Worm (Caenorhabditis elegans) whole organism, midembryonic: Measurements from ENCODE around the gene Y43F4A.4.
"Not testable (repeated sequence)": the region's sequence is repeated elsewhere in the genome, so short reads cannot be mapped to it uniquely, and the experiment has no call there.

Source experiments
- T22C8.4 ChIP-seq: fragments of 200-800 bp; sonication (Bioruptor generic); IDR thresholded peaks from 2 replicates; pipeline ENCODE4 v1.3.6; 2022; ENCODE audit warnings: missing genetic modification characterization, missing compliant biosample characterization
- cog-1 ChIP-seq: sonication (generic microtip); optimal IDR thresholded peaks from 2 replicates; lab custom pipeline; 2016; ENCODE audit warnings: missing genetic modification characterization, missing compliant biosample characterization
- flt-1 ChIP-seq: fragments of 200-800 bp; sonication (Bioruptor generic); IDR thresholded peaks from 2 replicates; pipeline ENCODE4 v1.3.6; 2022; ENCODE audit warnings: missing genetic modification characterization, missing compliant biosample characterization
- klf-2 ChIP-seq: fragments of 200-800 bp; sonication (Bioruptor generic); conservative IDR thresholded peaks from 2 replicates; pipeline ENCODE4 v1.3.6; 2022; ENCODE audit warnings: missing genetic modification reagents, missing genetic modification characterization, missing compliant biosample characterization
- med-1 ChIP-seq: sonication (generic microtip); optimal IDR thresholded peaks from 2 replicates; lab custom pipeline; 2017; ENCODE audit warnings: missing genetic modification characterization, mild to moderate bottlenecking, missing compliant biosample characterization, antibody characterized with exemption, missing genetic modification reagents; ENCODE audit not compliant: insufficient read depth
- ref-1 ChIP-seq: fragments of 200-800 bp; sonication (Bioruptor generic); conservative IDR thresholded peaks from 2 replicates; pipeline ENCODE4 v1.3.6; 2022; ENCODE audit warnings: missing genetic modification reagents, missing genetic modification characterization, missing compliant biosample characterization
- tab-1 ChIP-seq: fragments of 200-800 bp; sonication (Bioruptor generic); IDR thresholded peaks from 2 replicates; pipeline ENCODE4 v1.3.6; 2022; ENCODE audit warnings: missing genetic modification characterization, missing compliant biosample characterization
- ztf-23 ChIP-seq: fragments of 200-800 bp; sonication (Bioruptor generic); IDR thresholded peaks from 2 replicates; pipeline ENCODE4 v1.3.6; 2022; ENCODE audit warnings: missing genetic modification reagents, missing genetic modification characterization, missing compliant biosample characterization
- ztf-29 ChIP-seq: fragments of 200-800 bp; sonication (Bioruptor generic); IDR thresholded peaks from 2 replicates; pipeline ENCODE4 v1.3.6; 2022; ENCODE audit warnings: missing genetic modification reagents, missing genetic modification characterization, missing compliant biosample characterization

Gene Y43F4A.4

DNA sequence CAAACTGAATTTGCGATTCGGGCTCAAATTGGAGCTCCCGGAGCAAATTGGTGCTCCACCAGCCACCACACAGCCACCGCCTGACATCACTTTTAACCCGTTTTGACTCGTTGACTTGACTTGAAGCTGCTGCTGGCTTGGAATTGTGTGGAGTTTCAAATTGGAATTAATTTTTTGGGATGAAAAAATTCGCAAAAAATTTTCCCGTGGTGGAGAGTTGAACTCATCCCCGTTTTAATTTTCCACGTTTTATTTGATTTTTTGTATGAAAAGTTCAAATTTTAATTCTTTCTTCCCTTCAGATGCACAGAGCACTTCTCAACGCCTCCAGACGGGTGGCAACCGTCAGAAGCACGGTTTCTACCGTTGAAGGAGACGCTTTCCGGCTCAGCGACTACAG lies at the start of gene Y43F4A.4:
TSS of gene Y43F4A.4 (plus strand) at position 301 of the 400 bp plus-strand sequence.
- TF ChIP-seq tab-1 (GFP tag; lab: Robert Waterston, UW); med-1 (GFP tag; lab: Kevin White, UChicago); ref-1 (GFP tag; lab: Robert Waterston, UW): not testable (repeated sequence)

DNA sequence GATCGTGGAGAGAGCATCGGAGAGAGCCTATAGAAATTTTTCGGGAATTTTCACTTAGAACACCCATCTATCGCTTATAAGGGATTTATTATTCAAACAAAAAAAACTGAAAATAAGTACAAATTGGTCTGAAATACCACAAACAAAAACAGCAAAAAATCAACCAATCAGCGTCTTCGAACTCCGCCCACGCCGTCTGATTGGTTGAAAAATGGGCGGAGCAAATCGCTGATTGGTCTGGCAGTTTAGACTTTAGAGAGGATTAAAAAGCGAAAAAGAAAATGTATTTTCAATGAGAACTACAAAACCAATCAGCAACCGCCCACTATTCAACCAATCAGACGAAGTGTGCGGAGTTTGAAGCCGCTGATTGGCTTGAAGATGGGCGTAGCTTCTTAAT lies 44.3 kb upstream of the Y43F4A.4 start:
- TF ChIP-seq ztf-23 (GFP tag; lab: Robert Waterston, UW) (no peak), klf-2 (GFP tag; lab: Robert Waterston, UW) (no peak), T22C8.4 (GFP tag; lab: Robert Waterston, UW) (no peak), ztf-29 (no peak), cog-1 (tag; lab: Kevin White, UChicago) (no peak), tab-1 (GFP tag; lab: Robert Waterston, UW) (no peak), flt-1 (GFP tag; lab: Robert Waterston, UW) (no peak), ref-1 (GFP tag; lab: Robert Waterston, UW) (no peak), med-1 (GFP tag; lab: Kevin White, UChicago) (no peak)

DNA sequence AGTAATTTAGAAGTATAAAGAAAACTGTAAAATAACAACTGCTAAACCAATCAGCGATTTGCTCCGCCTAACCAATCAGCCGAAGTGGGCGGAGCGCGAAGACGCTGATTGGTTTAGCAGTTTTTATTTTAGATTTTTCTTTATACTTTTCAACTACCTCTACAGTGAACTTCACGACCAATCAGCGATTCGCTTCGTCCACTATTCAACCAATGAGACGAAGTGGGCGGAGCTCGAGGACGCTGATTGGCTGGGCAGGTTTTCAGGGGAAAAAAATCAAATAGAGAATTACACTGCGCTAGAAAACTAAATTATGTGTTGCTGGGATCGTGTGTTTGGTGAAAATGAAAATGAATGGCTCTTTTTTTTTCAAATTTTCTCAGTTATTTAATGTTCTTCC lies 43.5 kb upstream of the Y43F4A.4 start:
- TF ChIP-seq ztf-29 (no peak), ztf-23 (GFP tag; lab: Robert Waterston, UW) (no peak), cog-1 (tag; lab: Kevin White, UChicago) (no peak), ref-1 (GFP tag; lab: Robert Waterston, UW) (no peak), med-1 (GFP tag; lab: Kevin White, UChicago) (no peak), klf-2 (GFP tag; lab: Robert Waterston, UW) (no peak), T22C8.4 (GFP tag; lab: Robert Waterston, UW) (no peak), tab-1 (GFP tag; lab: Robert Waterston, UW) (no peak), flt-1 (GFP tag; lab: Robert Waterston, UW) (no peak)

DNA sequence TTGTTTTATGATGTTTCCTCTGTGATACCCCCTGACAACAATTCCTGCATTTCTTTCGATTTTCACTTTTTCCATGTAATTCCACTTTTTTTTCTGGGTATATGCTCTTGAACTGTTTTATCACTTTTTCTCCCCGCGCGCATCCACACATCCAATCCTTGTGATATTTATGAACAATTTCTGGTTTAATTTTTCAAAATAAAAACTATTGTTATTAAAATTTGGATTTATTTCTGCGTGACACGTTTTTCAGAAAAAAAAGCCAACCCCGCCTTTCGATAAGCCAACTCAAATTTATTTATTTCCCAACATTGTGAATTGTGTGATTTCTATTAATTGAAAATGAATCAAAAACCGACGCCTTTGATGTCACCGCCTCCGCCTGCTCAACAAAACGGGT lies 40.7 kb upstream of the Y43F4A.4 start, which contains the start of gene Y39E4B.11:
TSS of gene Y39E4B.11 (plus strand) at position 301 of the 400 bp plus-strand sequence.
- TF ChIP-seq flt-1 (GFP tag; lab: Robert Waterston, UW) (no peak), ref-1 (GFP tag; lab: Robert Waterston, UW) (no peak), med-1 (GFP tag; lab: Kevin White, UChicago) (no peak), T22C8.4 (GFP tag; lab: Robert Waterston, UW) (no peak), ztf-23 (GFP tag; lab: Robert Waterston, UW) (no peak), tab-1 (GFP tag; lab: Robert Waterston, UW) (no peak), ztf-29 (no peak), klf-2 (GFP tag; lab: Robert Waterston, UW) (no peak), cog-1 (tag; lab: Kevin White, UChicago) (no peak)

DNA sequence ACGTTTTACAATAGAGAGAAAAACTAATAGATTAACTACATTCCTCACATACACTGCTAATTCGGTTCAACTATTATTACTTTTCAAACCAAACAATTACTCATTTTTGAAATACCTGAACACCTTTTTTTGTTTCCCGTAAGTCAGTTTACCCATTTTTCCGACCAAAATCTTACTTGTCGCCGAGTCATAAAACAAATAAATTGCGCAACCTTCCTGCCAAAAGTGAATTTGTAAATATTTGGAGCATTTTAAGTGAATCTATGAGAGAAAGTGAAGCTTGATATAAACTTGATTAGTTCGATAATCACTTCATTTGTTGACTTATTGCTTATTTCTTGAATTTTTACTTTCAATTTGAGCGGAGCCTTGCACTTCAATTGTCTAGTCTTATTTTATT lies 36.4 kb upstream of the Y43F4A.4 start:
- TF ChIP-seq med-1 (GFP tag; lab: Kevin White, UChicago): no peak

DNA sequence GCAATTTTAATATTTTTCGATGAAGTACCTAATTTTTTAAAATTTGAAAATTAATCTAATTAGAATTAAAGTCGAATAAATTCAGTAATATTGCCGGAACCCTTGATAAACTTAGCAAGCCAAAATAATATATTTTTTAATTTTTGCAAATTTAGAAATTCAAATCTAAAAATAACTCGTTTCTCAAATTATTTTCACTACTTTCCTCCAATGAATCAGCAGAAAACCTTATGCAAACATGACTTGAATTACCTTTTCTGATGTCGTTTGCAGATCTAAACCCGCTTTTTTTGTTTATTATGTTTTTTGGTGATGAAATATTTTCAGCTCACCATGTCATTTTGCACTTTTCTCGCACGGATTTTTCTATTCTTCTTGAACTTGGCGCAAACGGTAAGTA lies 33.0 kb upstream of the Y43F4A.4 start, which contains the start of gene tsp-3:
TSS of gene tsp-3 (plus strand) at position 301 of the 400 bp plus-strand sequence.
- no peak for TF ChIP-seq T22C8.4 (GFP tag; lab: Robert Waterston, UW)
- TF ChIP-seq med-1 (GFP tag; lab: Kevin White, UChicago): no peak
- no peak for TF ChIP-seq tab-1 (GFP tag; lab: Robert Waterston, UW)
- no peak for TF ChIP-seq flt-1 (GFP tag; lab: Robert Waterston, UW)
- TF ChIP-seq klf-2 (GFP tag; lab: Robert Waterston, UW): no peak
- TF ChIP-seq cog-1 (tag; lab: Kevin White, UChicago): no peak
- TF ChIP-seq ztf-23 (GFP tag; lab: Robert Waterston, UW): no peak
- TF ChIP-seq ref-1 (GFP tag; lab: Robert Waterston, UW): no peak
- no peak for TF ChIP-seq ztf-29

DNA sequence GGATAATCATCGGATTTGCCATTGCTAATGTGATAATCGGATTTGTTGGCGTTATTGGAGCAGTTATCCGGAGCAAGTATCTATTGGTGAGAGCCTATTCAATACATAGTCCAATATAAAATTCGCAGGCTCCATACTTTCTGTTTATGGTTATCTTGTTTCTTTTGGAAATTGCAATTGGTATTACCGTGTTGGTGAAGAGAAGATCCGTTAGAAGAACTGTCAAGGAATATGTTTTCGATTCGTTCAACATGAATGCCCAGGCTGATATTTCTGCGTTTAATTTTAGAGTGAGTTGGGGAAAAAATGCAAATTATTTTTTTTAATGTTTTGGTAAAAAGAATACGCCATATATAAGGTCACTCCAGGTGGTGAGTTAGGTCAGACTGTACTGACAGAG lies 32.3 kb upstream of the Y43F4A.4 start:
- TF ChIP-seq cog-1 (tag; lab: Kevin White, UChicago) (no peak), tab-1 (GFP tag; lab: Robert Waterston, UW) (no peak), klf-2 (GFP tag; lab: Robert Waterston, UW) (no peak), ztf-23 (GFP tag; lab: Robert Waterston, UW) (no peak), flt-1 (GFP tag; lab: Robert Waterston, UW) (no peak), med-1 (GFP tag; lab: Kevin White, UChicago) (no peak), ref-1 (GFP tag; lab: Robert Waterston, UW) (no peak), T22C8.4 (GFP tag; lab: Robert Waterston, UW) (no peak), ztf-29 (no peak)

DNA sequence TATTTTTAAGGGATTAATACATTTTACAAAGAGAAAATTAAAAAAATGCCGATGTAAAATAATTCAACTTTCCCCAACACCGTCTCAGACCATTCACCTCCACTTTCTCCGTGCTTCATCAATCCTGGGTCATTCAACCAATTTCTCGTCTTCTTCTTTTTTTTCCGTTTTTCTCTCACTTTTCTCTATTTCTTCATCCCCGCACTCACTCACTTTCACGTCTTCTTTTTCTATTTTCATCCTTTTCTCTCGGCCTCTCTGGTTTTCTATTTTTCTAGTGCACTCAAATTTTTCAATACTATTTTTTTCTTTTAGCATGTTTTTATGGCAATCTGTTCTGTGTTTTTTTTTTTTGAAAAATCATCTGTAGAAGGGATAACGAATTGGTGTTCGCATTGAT lies 29.7 kb upstream of the Y43F4A.4 start:
- TF ChIP-seq klf-2 (GFP tag; lab: Robert Waterston, UW) (no peak), med-1 (GFP tag; lab: Kevin White, UChicago) (no peak), tab-1 (GFP tag; lab: Robert Waterston, UW) (no peak), T22C8.4 (GFP tag; lab: Robert Waterston, UW) (no peak), ref-1 (GFP tag; lab: Robert Waterston, UW) (no peak), ztf-23 (GFP tag; lab: Robert Waterston, UW) (no peak), ztf-29 (no peak), cog-1 (tag; lab: Kevin White, UChicago) (no peak), flt-1 (GFP tag; lab: Robert Waterston, UW) (no peak)

DNA sequence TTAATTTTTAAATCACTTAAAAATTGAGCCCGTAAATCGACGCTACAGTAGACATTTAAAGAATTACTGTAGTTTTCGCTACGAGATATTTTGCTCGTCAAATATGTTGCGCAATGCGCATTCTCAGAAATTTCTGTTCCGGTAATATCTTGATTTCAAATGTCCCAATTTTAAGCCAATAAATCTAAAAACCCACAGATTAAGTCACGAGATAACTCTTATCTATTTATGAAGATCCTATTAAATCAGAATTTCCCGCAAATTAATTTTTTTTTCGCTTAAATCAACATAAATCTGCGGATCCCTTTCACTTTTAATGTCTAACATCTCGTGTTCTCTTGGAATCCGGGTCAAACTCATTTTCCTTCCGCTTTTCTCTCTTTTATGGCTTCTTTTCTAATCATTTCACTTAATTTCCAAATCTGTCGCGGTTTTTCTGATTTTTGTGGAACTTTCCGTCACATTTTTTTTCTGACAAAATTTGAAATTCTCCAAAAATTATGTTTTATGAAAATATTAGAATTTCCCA lies 28.8 kb upstream of the Y43F4A.4 start:
- TF ChIP-seq med-1 (GFP tag; lab: Kevin White, UChicago): no peak
- no peak for TF ChIP-seq ztf-23 (GFP tag; lab: Robert Waterston, UW)
- TF ChIP-seq klf-2 (GFP tag; lab: Robert Waterston, UW): no peak
